Worm (Caenorhabditis elegans): ENCODE measurements around the gene gpa-2.

The gpa-2 gene

DNA sequence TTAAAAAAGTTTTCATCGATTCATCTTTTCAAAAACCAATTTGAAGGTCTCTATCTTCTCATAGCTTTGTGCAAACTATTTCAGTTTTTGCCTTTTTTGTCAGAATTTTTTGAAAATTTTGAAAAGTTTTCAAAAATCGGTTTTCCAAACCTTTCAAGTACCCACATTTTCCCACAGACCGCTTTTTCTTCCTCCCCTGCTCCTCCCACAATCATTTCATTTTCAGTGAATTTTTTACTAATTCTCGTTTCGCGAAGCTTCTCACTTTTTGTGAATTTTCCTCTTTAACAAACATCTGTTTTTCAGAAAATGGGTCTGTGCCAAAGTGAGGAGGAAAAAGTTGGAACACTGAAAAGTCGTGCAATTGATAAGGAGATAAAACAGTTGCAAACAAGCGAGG, at the start of gene gpa-2:
Gene gpa-2 (plus strand): TSS at position 301 of the 400 bp plus-strand sequence.
- TF ChIP-seq T07F8.4 (tag; optimal IDR thresholded peaks at IDR 0.05) (no peak), C06A6.2 (GFP tag; conservative IDR thresholded peaks at IDR 0.05) (no peak), nhr-179 (tag; optimal IDR thresholded peaks at IDR 0.05) (no peak), atf-7 (tag; optimal IDR thresholded peaks at IDR 0.05) (no peak), nhr-27 (tag; optimal IDR thresholded peaks at IDR 0.05) (no peak), nfya-2 (GFP tag; IDR thresholded peaks at IDR 0.05) (no peak), lsl-1 (GFP tag; optimal IDR thresholded peaks at IDR 0.05) (no peak), repo-1 (tag; optimal IDR thresholded peaks at IDR 0.05) (no peak), nhr-120 (GFP tag; IDR thresholded peaks at IDR 0.05) (no peak), mel-28 (tag; optimal IDR thresholded peaks at IDR 0.05; ENCODE audit: borderline replicate concordance) (no peak)

ce11 chrV:8323545-8323944, 47.3 kb upstream of the gpa-2 start:
- TF ChIP-seq egl-44 (GFP tag; IDR thresholded peaks at IDR 0.05): no peak
- no peak for TF ChIP-seq let-607 (tag; optimal IDR thresholded peaks at IDR 0.05)
- no peak for TF ChIP-seq mel-28 (tag; optimal IDR thresholded peaks at IDR 0.05; ENCODE audit: borderline replicate concordance)
- TF ChIP-seq hmg-20 (GFP tag; IDR thresholded peaks at IDR 0.05): no peak
- no peak for TF ChIP-seq hmg-1.2 (GFP tag; IDR thresholded peaks at IDR 0.05)
- TF ChIP-seq dpl-1 (GFP tag; optimal IDR thresholded peaks at IDR 0.05): no peak
- TF ChIP-seq ccch-3 (GFP tag; optimal IDR thresholded peaks at IDR 0.05): no peak
- no peak for TF ChIP-seq lin-54 (GFP tag; optimal IDR thresholded peaks at IDR 0.05)
- TF ChIP-seq nfya-1 (tag; optimal IDR thresholded peaks at IDR 0.05; ENCODE audit: borderline replicate concordance, insufficient read depth): no peak
- no peak for TF ChIP-seq let-526 (GFP tag; IDR thresholded peaks at IDR 0.05)
- TF ChIP-seq him-1 (tag; optimal IDR thresholded peaks at IDR 0.05): no peak
- no peak for TF ChIP-seq lin-35 (GFP tag; optimal IDR thresholded peaks at IDR 0.05)
- TF ChIP-seq xnd-1 (tag; optimal IDR thresholded peaks at IDR 0.05): no peak
- no peak for TF ChIP-seq pbrm-1 (GFP tag; IDR thresholded peaks at IDR 0.05)
- no peak for TF ChIP-seq snpc-3.4 (tag; optimal IDR thresholded peaks at IDR 0.05)
- no peak for TF ChIP-seq sdz-38 (tag; optimal IDR thresholded peaks at IDR 0.05)
- TF ChIP-seq ekl-4 (GFP tag; IDR thresholded peaks at IDR 0.05): no peak

ce11 chrV:8325906-8326305, 44.9 kb upstream of the gpa-2 start:
- TF ChIP-seq Y56A3A.18 (GFP tag; IDR thresholded peaks at IDR 0.05) (no peak), zfh-2 (GFP tag; conservative IDR thresholded peaks at IDR 0.05) (peak; percentile 63), nfya-2 (GFP tag; IDR thresholded peaks at IDR 0.05) (no peak), bed-1 (GFP tag; IDR thresholded peaks at IDR 0.05) (no peak)

ce11 chrV:8327080-8327479, 43.7 kb upstream of the gpa-2 start:
- TF ChIP-seq rcor-1 (GFP tag; IDR thresholded peaks at IDR 0.05): no peak
- TF ChIP-seq madf-3 (GFP tag; IDR thresholded peaks at IDR 0.05): no peak
- TF ChIP-seq madf-8 (GFP tag; conservative IDR thresholded peaks at IDR 0.05): peak; percentile 35; the same call in 1 of the 2 replicates
- no peak for TF ChIP-seq ekl-4 (GFP tag; IDR thresholded peaks at IDR 0.05)
- no peak for TF ChIP-seq mes-4 (tag; optimal IDR thresholded peaks at IDR 0.05)
- TF ChIP-seq hmg-1.2 (GFP tag; IDR thresholded peaks at IDR 0.05): peak; percentile 60; the same call in 1 of the 2 replicates
- peak; percentile 14 for TF ChIP-seq efl-1 (GFP tag; optimal IDR thresholded peaks at IDR 0.05)
- TF ChIP-seq madf-6 (GFP tag; IDR thresholded peaks at IDR 0.05): peak; percentile 72
- peak; percentile 81 for TF ChIP-seq zfh-2 (GFP tag; conservative IDR thresholded peaks at IDR 0.05)
- no peak for TF ChIP-seq ztf-28 (GFP tag; IDR thresholded peaks at IDR 0.05)
- TF ChIP-seq B0019.2 (GFP tag; conservative IDR thresholded peaks at IDR 0.05): no peak
- no peak for TF ChIP-seq C17E4.6 (GFP tag; IDR thresholded peaks at IDR 0.05)
- no peak for TF ChIP-seq dpff-1 (tag; optimal IDR thresholded peaks at IDR 0.05)
- 0 out of 2 replicates have a peak, but pooled peaks have one; percentile 53 for TF ChIP-seq aptf-3 (GFP tag; IDR thresholded peaks at IDR 0.05)
- no peak for TF ChIP-seq sdz-38 (tag; optimal IDR thresholded peaks at IDR 0.05)
- TF ChIP-seq Y56A3A.18 (GFP tag; IDR thresholded peaks at IDR 0.05): no peak
- TF ChIP-seq egrh-3 (GFP tag; IDR thresholded peaks at IDR 0.05): peak; percentile 79; the same call in 1 of the 2 replicates
- TF ChIP-seq ceh-27 (GFP tag; optimal IDR thresholded peaks at IDR 0.05): no peak

Data from whole organism, young adult.